Fruit fly (Drosophila melanogaster) whole organism, adult: ENCODE data around the gene CG17819.

Experiments used
- CG11617 ChIP-seq: fragments of 200-800 bp; sonication (Bioruptor generic); optimal IDR thresholded peaks from 2 replicates; lab custom pipeline; 2017; ENCODE audit warnings: mild to moderate bottlenecking, missing biosample characterization, missing genetic modification reagents, missing genetic modification characterization
- CG12768 ChIP-seq: fragments of 200-800 bp; sonication (Bioruptor generic); optimal IDR thresholded peaks from 2 replicates; lab custom pipeline; 2017; ENCODE audit warnings: missing biosample characterization, missing genetic modification characterization, mild to moderate bottlenecking, moderate library complexity, missing genetic modification reagents
- CG14711 ChIP-seq: fragments of 200-800 bp; sonication (Bioruptor generic); optimal IDR thresholded peaks from 2 replicates; lab custom pipeline; 2018; ENCODE audit warnings: missing biosample characterization, mild to moderate bottlenecking, missing genetic modification characterization, moderate library complexity
- CG1620 ChIP-seq: fragments of 200-800 bp; sonication (Bioruptor generic); optimal IDR thresholded peaks from 2 replicates; lab custom pipeline; 2016; ENCODE audit warnings: missing biosample characterization, missing genetic modification characterization
- CG33017 ChIP-seq: fragments of 200-800 bp; sonication (Bioruptor generic); optimal IDR thresholded peaks from 2 replicates; lab custom pipeline; 2018; ENCODE audit warnings: missing biosample characterization, mild to moderate bottlenecking, missing genetic modification characterization, moderate library complexity
- CG5204 ChIP-seq: fragments of 200-800 bp; sonication (Bioruptor generic); optimal IDR thresholded peaks from 2 replicates; lab custom pipeline; 2016; ENCODE audit warnings: missing biosample characterization, missing genetic modification characterization
- CG7045 ChIP-seq: fragments of 200-800 bp; sonication (Bioruptor generic); optimal IDR thresholded peaks from 2 replicates; lab custom pipeline; 2017; ENCODE audit warnings: missing biosample characterization, mild to moderate bottlenecking, missing genetic modification characterization
- CG7101 ChIP-seq: fragments of 200-800 bp; sonication (Bioruptor generic); optimal IDR thresholded peaks from 2 replicates; lab custom pipeline; 2018; ENCODE audit warnings: missing biosample characterization, mild to moderate bottlenecking, missing genetic modification characterization, moderate library complexity
- Clk ChIP-seq: fragments of 200-800 bp; sonication (Bioruptor generic); optimal IDR thresholded peaks from 2 replicates; lab custom pipeline; 2017; ENCODE audit warnings: missing biosample characterization, missing genetic modification characterization
- Crg-1 ChIP-seq: fragments of 200-800 bp; sonication (Bioruptor generic); optimal IDR thresholded peaks from 2 replicates; lab custom pipeline; 2016; ENCODE audit warnings: missing biosample characterization, missing genetic modification characterization
- Hr96 ChIP-seq: fragments of 200-800 bp; sonication (Bioruptor generic); optimal IDR thresholded peaks from 2 replicates; lab custom pipeline; 2016; ENCODE audit warnings: missing biosample characterization, missing genetic modification characterization
- Mnt ChIP-seq: fragments of 200-800 bp; sonication (Bioruptor generic); optimal IDR thresholded peaks from 2 replicates; lab custom pipeline; 2016; ENCODE audit warnings: missing biosample characterization, mild to moderate bottlenecking, missing genetic modification characterization
- bab1 ChIP-seq: fragments of 200-800 bp; sonication (Bioruptor generic); optimal IDR thresholded peaks from 3 replicates; lab custom pipeline; 2019; ENCODE audit warnings: missing biosample characterization, mild to moderate bottlenecking, missing genetic modification characterization, moderate library complexity
- cic ChIP-seq: fragments of 200-800 bp; sonication (Bioruptor generic); optimal IDR thresholded peaks from 2 replicates; lab custom pipeline; 2017; ENCODE audit warnings: missing biosample characterization, mild to moderate bottlenecking, missing genetic modification characterization, moderate library complexity
- cnc ChIP-seq, 2 experiments: fragments of >200 bp; optimal IDR thresholded peaks; 2 replicates each; lab custom pipeline; 2017
- kay ChIP-seq: fragments of 200-800 bp; sonication (Bioruptor generic); peaks from one replicate; lab custom pipeline; 2016; ENCODE audit warnings: missing biosample characterization, missing genetic modification characterization, borderline replicate concordance
- ovo ChIP-seq: fragments of 200-800 bp; sonication (Bioruptor generic); optimal IDR thresholded peaks from 2 replicates; lab custom pipeline; 2016; ENCODE audit warnings: missing biosample characterization, missing genetic modification characterization
- pad ChIP-seq: fragments of 200-800 bp; sonication (Bioruptor generic); optimal IDR thresholded peaks from 3 replicates; lab custom pipeline; 2017; ENCODE audit warnings: missing biosample characterization, missing genetic modification characterization, mild to moderate bottlenecking, moderate library complexity, missing genetic modification reagents
- tj ChIP-seq: fragments of 200-800 bp; sonication (Bioruptor generic); optimal IDR thresholded peaks from 3 replicates; lab custom pipeline; 2017; ENCODE audit warnings: missing biosample characterization, mild to moderate bottlenecking, missing genetic modification characterization, moderate library complexity
- toe ChIP-seq: fragments of 200-800 bp; sonication (Bioruptor generic); optimal IDR thresholded peaks from 2 replicates; lab custom pipeline; 2016; ENCODE audit warnings: missing biosample characterization, missing genetic modification characterization

Gene CG17819

dm6 chr3R:21886861-21887587 is 1.7 kb upstream of the CG17819 start, which contains the start of the genes CG6678 and dnd:
CG6678 (plus strand) TSS chr3R:21887029.
dnd (minus strand) TSS chr3R:21887355.
- TF ChIP-seq CG14711 (tag; lab: Kevin White, UChicago) (peak; percentile 49), CG12768 (GFP tag; lab: Kevin White, UChicago) (no peak), bab1 (GFP tag; lab: Kevin White, UChicago) (no peak), CG1620 (GFP tag; lab: Kevin White, UChicago) (no peak), pad (GFP tag; lab: Kevin White, UChicago) (peak; percentile 26), Hr96 (GFP tag; lab: Kevin White, UChicago) (no peak), cnc (optimal IDR thresholded peaks at IDR 0.05; lab: Kevin White, UChicago) (no peak), toe (no peak), CG5204 (GFP tag; lab: Kevin White, UChicago) (no peak), CG33017 (tag; lab: Kevin White, UChicago) (no peak), Clk (GFP tag; lab: Kevin White, UChicago) (no peak), CG11617 (no peak), CG7045 (GFP tag; lab: Kevin White, UChicago) (no peak), kay (peak; percentile 74), CG7101 (tag; lab: Kevin White, UChicago) (peak; percentile 18), ovo (no peak), Crg-1 (peak; percentile 37), Mnt (GFP tag; lab: Kevin White, UChicago) (peak; percentile 20), cic (GFP tag; lab: Kevin White, UChicago) (peak; percentile 55)

- TF ChIP-seq CG5204 (GFP tag; lab: Kevin White, UChicago) = no peak
- no peak for TF ChIP-seq kay
- TF ChIP-seq CG7045 (GFP tag; lab: Kevin White, UChicago) = no peak
- no peak for TF ChIP-seq pad (GFP tag; lab: Kevin White, UChicago)
- no peak for TF ChIP-seq CG14711 (tag; lab: Kevin White, UChicago)
- no peak for TF ChIP-seq bab1 (GFP tag; lab: Kevin White, UChicago)
- TF ChIP-seq CG11617 = no peak
- no peak for TF ChIP-seq Clk (GFP tag; lab: Kevin White, UChicago)
- no peak for TF ChIP-seq cnc (optimal IDR thresholded peaks at IDR 0.05; lab: Kevin White, UChicago)
- TF ChIP-seq toe = no peak
- TF ChIP-seq ovo = no peak
- TF ChIP-seq CG1620 (GFP tag; lab: Kevin White, UChicago) = no peak
- no peak for TF ChIP-seq Mnt (GFP tag; lab: Kevin White, UChicago)
- TF ChIP-seq CG33017 (tag; lab: Kevin White, UChicago) = no peak
- no peak for TF ChIP-seq CG7101 (tag; lab: Kevin White, UChicago)
- no peak for TF ChIP-seq cic (GFP tag; lab: Kevin White, UChicago)
- no peak for TF ChIP-seq Hr96 (GFP tag; lab: Kevin White, UChicago)
- TF ChIP-seq Crg-1 = no peak
- TF ChIP-seq tj = no peak
Measured at dm6 chr3R:21884354-21884753, 996 bp downstream of the CG17819 start, which contains the start of gene fit. fit (minus strand) TSS chr3R:21884454.

- TF ChIP-seq CG7045 (GFP tag; lab: Kevin White, UChicago) = no peak
- no peak for TF ChIP-seq CG11617
- no peak for TF ChIP-seq cic (GFP tag; lab: Kevin White, UChicago)
- TF ChIP-seq CG7101 (tag; lab: Kevin White, UChicago) = no peak
- TF ChIP-seq Mnt (GFP tag; lab: Kevin White, UChicago) = no peak
- no peak for TF ChIP-seq Hr96 (GFP tag; lab: Kevin White, UChicago)
- no peak for TF ChIP-seq CG14711 (tag; lab: Kevin White, UChicago)
- no peak for TF ChIP-seq Crg-1
- TF ChIP-seq CG5204 (GFP tag; lab: Kevin White, UChicago) = no peak
- no peak for TF ChIP-seq kay
Measured at dm6 chr3R:21880510-21880909, 4.8 kb downstream of the CG17819 start, which contains the start of gene CG31465. CG31465 (plus strand) TSS chr3R:21880810.

- TF ChIP-seq toe = no peak
- TF ChIP-seq kay = peak; percentile 6
Measured at dm6 chr3R:21878473-21878872, 6.9 kb downstream of the CG17819 start, which contains the start of gene CG34148. CG34148 (minus strand) TSS chr3R:21878686.

dm6 chr3R:21877636-21878035 is 7.7 kb downstream of the CG17819 start, which contains the start of gene P5CDh2:
P5CDh2 (plus strand) TSS chr3R:21877936.
- TF ChIP-seq CG33017 (tag; lab: Kevin White, UChicago) (no peak), pad (GFP tag; lab: Kevin White, UChicago) (no peak), Mnt (GFP tag; lab: Kevin White, UChicago) (no peak), toe (no peak), bab1 (GFP tag; lab: Kevin White, UChicago) (no peak), Clk (GFP tag; lab: Kevin White, UChicago) (no peak), CG14711 (tag; lab: Kevin White, UChicago) (no peak), CG1620 (GFP tag; lab: Kevin White, UChicago) (no peak), cnc (optimal IDR thresholded peaks at IDR 0.05; lab: Kevin White, UChicago) (no peak), CG7045 (GFP tag; lab: Kevin White, UChicago) (no peak), tj (no peak), ovo (no peak), Crg-1 (no peak), CG7101 (tag; lab: Kevin White, UChicago) (no peak), CG12768 (GFP tag; lab: Kevin White, UChicago) (no peak), Hr96 (GFP tag; lab: Kevin White, UChicago) (no peak)

dm6 chr3R:21874982-21875466 is 10.3 kb downstream of the CG17819 start, which contains the start of gene CG6656:
CG6656 (plus strand) TSS chr3R:21875293.
- peak; percentile 9 for TF ChIP-seq cic (GFP tag; lab: Kevin White, UChicago)
- peak; percentile 5 for TF ChIP-seq bab1 (GFP tag; lab: Kevin White, UChicago)
- TF ChIP-seq CG33017 (tag; lab: Kevin White, UChicago) = peak; percentile 12
- TF ChIP-seq Hr96 (GFP tag; lab: Kevin White, UChicago) = peak; percentile 58
- peak; percentile 90 for TF ChIP-seq Mnt (GFP tag; lab: Kevin White, UChicago)
- TF ChIP-seq CG7045 (GFP tag; lab: Kevin White, UChicago) = peak; percentile 17
- TF ChIP-seq Clk (GFP tag; lab: Kevin White, UChicago) = no peak
- no peak for TF ChIP-seq ovo
- no peak for TF ChIP-seq CG1620 (GFP tag; lab: Kevin White, UChicago)
- TF ChIP-seq toe = no peak
- TF ChIP-seq CG7101 (tag; lab: Kevin White, UChicago) = no peak
- peak; percentile 28 for TF ChIP-seq CG14711 (tag; lab: Kevin White, UChicago)
- TF ChIP-seq CG5204 (GFP tag; lab: Kevin White, UChicago) = no peak
- TF ChIP-seq CG11617 = peak; percentile 8
- no peak for TF ChIP-seq Crg-1
- TF ChIP-seq CG12768 (GFP tag; lab: Kevin White, UChicago) = peak; percentile 22
